Fruit fly (Drosophila melanogaster) whole organism, prepupa: ENCODE measurements around the gene Nplp3.

Experiments
- Blimp-1 ChIP-seq: fragments of 200-800 bp; sonication (Bioruptor generic); optimal IDR thresholded peaks from 3 replicates; lab custom pipeline; 2017; ENCODE audit warnings: missing biosample characterization, missing genetic modification characterization, mild to moderate bottlenecking, moderate library complexity, missing genetic modification reagents
- CG10669 ChIP-seq: fragments of 200-800 bp; sonication (Bioruptor generic); optimal IDR thresholded peaks from 3 replicates; lab custom pipeline; 2018; ENCODE audit warnings: missing biosample characterization, mild to moderate bottlenecking, missing genetic modification characterization, moderate library complexity
- CG11294 ChIP-seq: fragments of 200-800 bp; sonication (Bioruptor generic); IDR thresholded peaks from 2 replicates; pipeline ENCODE4 v1.3.6; 2022; ENCODE audit warnings: missing biosample characterization, missing genetic modification characterization
- CG11762 ChIP-seq: fragments of 200-800 bp; sonication (Bioruptor generic); optimal IDR thresholded peaks from 3 replicates; lab custom pipeline; 2016; ENCODE audit warnings: missing biosample characterization, missing genetic modification characterization; ENCODE audit not compliant: insufficient read depth
- CG11902 ChIP-seq: fragments of 200-800 bp; sonication (Bioruptor generic); optimal IDR thresholded peaks from 3 replicates; lab custom pipeline; 2016; ENCODE audit warnings: missing biosample characterization, missing genetic modification characterization
- CG15336 ChIP-seq: fragments of 200-800 bp; sonication (Bioruptor generic); IDR thresholded peaks from 2 replicates; pipeline ENCODE4 v1.3.6; 2022; ENCODE audit warnings: missing biosample characterization, missing genetic modification characterization
- CG16779 ChIP-seq: fragments of 200-800 bp; sonication (Bioruptor generic); optimal IDR thresholded peaks from 3 replicates; lab custom pipeline; 2017; ENCODE audit warnings: missing biosample characterization, mild to moderate bottlenecking, missing genetic modification characterization
- CG3032 ChIP-seq: fragments of 200-800 bp; optimal IDR thresholded peaks from 2 replicates; lab custom pipeline; 2019; ENCODE audit warnings: missing biosample characterization, mild to moderate bottlenecking, missing genetic modification characterization, moderate library complexity
- CG31627 ChIP-seq: fragments of 200-800 bp; sonication (Bioruptor generic); optimal IDR thresholded peaks from 3 replicates; lab custom pipeline; 2016; ENCODE audit warnings: missing biosample characterization, missing genetic modification characterization
- CG32006 ChIP-seq: fragments of 200-800 bp; sonication (Bioruptor generic); optimal IDR thresholded peaks from 3 replicates; lab custom pipeline; 2017; ENCODE audit warnings: missing biosample characterization, mild to moderate bottlenecking, missing genetic modification characterization
- CG3919 ChIP-seq: fragments of 200-800 bp; sonication (Bioruptor generic); optimal IDR thresholded peaks from 3 replicates; lab custom pipeline; 2016; ENCODE audit warnings: missing biosample characterization, missing genetic modification characterization
- CG4318 ChIP-seq: fragments of 200-800 bp; sonication (Bioruptor generic); optimal IDR thresholded peaks from 3 replicates; lab custom pipeline; 2017; ENCODE audit warnings: missing biosample characterization, mild to moderate bottlenecking, missing genetic modification characterization
- CG6163 ChIP-seq: fragments of 200-800 bp; sonication (Bioruptor generic); IDR thresholded peaks from 3 replicates; pipeline ENCODE4 v1.3.6; 2022; ENCODE audit warnings: missing biosample characterization, missing genetic modification characterization
- CG6276 ChIP-seq: fragments of 200-800 bp; sonication (Bioruptor generic); optimal IDR thresholded peaks from 2 replicates; lab custom pipeline; 2017; ENCODE audit warnings: missing biosample characterization, mild to moderate bottlenecking, missing genetic modification characterization
- CG6792 ChIP-seq: fragments of 200-800 bp; sonication (Bioruptor generic); optimal IDR thresholded peaks from 3 replicates; lab custom pipeline; 2016; ENCODE audit warnings: missing biosample characterization, missing genetic modification characterization
- CG6808 ChIP-seq: fragments of 200-800 bp; sonication (Bioruptor generic); optimal IDR thresholded peaks from 3 replicates; lab custom pipeline; 2017; ENCODE audit warnings: missing biosample characterization, missing genetic modification characterization, mild to moderate bottlenecking, moderate library complexity, missing genetic modification reagents
- CG6854 ChIP-seq: fragments of 200-800 bp; sonication (Bioruptor generic); optimal IDR thresholded peaks from 2 replicates; lab custom pipeline; 2017; ENCODE audit warnings: missing biosample characterization, mild to moderate bottlenecking, missing genetic modification characterization
- CG7368 ChIP-seq: fragments of 200-800 bp; sonication (Bioruptor generic); optimal IDR thresholded peaks from 3 replicates; lab custom pipeline; 2016; ENCODE audit warnings: missing biosample characterization, missing genetic modification characterization
- CG8119 ChIP-seq: fragments of 200-800 bp; sonication (Bioruptor generic); IDR thresholded peaks from 3 replicates; pipeline ENCODE4 v1.3.6; 2022; ENCODE audit warnings: missing biosample characterization, missing genetic modification characterization
- CG8319 ChIP-seq: fragments of 200-800 bp; sonication (Bioruptor generic); optimal IDR thresholded peaks from 3 replicates; lab custom pipeline; 2016; ENCODE audit warnings: missing biosample characterization, missing genetic modification characterization
- CG8632 ChIP-seq: fragments of 200-800 bp; sonication (Bioruptor generic); optimal IDR thresholded peaks from 3 replicates; lab custom pipeline; 2016; ENCODE audit warnings: missing biosample characterization, missing genetic modification characterization
- CG9139 ChIP-seq: fragments of 200-800 bp; sonication (Bioruptor generic); optimal IDR thresholded peaks from 3 replicates; lab custom pipeline; 2017; ENCODE audit warnings: missing biosample characterization, mild to moderate bottlenecking, missing genetic modification characterization
- Eip78C ChIP-seq: fragments of 200-800 bp; sonication (Bioruptor generic); peaks from one replicate; lab custom pipeline; 2016; ENCODE audit warnings: missing biosample characterization, missing genetic modification characterization
- Eip93F ChIP-seq: fragments of 200-800 bp; sonication (Bioruptor generic); optimal IDR thresholded peaks from 2 replicates; lab custom pipeline; 2016; ENCODE audit warnings: missing biosample characterization, mild to moderate bottlenecking, missing genetic modification characterization
- Ets96B ChIP-seq: fragments of 200-800 bp; optimal IDR thresholded peaks from 2 replicates; lab custom pipeline; 2019; ENCODE audit warnings: missing biosample characterization, mild to moderate bottlenecking, missing genetic modification characterization, moderate library complexity
- Gug ChIP-seq: fragments of 200-800 bp; sonication (Bioruptor generic); IDR thresholded peaks from 2 replicates; pipeline ENCODE4 v1.3.6; 2022; ENCODE audit warnings: missing biosample characterization, missing genetic modification characterization
- Hr38 ChIP-seq: sonication (Bioruptor generic); optimal IDR thresholded peaks from 2 replicates; lab custom pipeline; 2016; ENCODE audit warnings: missing biosample characterization, missing genetic modification characterization
- Hr4 ChIP-seq: fragments of 200-800 bp; sonication (Bioruptor generic); optimal IDR thresholded peaks from 3 replicates; lab custom pipeline; 2016; ENCODE audit warnings: missing biosample characterization, missing genetic modification characterization
- Lpt ChIP-seq: fragments of 200-800 bp; sonication (Bioruptor generic); optimal IDR thresholded peaks from 3 replicates; lab custom pipeline; 2016; ENCODE audit warnings: missing biosample characterization, missing genetic modification characterization
- Met ChIP-seq: fragments of 200-800 bp; sonication (Bioruptor generic); optimal IDR thresholded peaks from 3 replicates; lab custom pipeline; 2016; ENCODE audit warnings: missing biosample characterization, missing genetic modification characterization
- OdsH ChIP-seq: fragments of 200-800 bp; sonication (Bioruptor generic); optimal IDR thresholded peaks from 3 replicates; lab custom pipeline; 2016; ENCODE audit warnings: missing biosample characterization, missing genetic modification characterization
- Smox ChIP-seq: fragments of 200-800 bp; sonication (Bioruptor generic); optimal IDR thresholded peaks from 3 replicates; lab custom pipeline; 2016; ENCODE audit warnings: missing biosample characterization, missing genetic modification characterization
- Sox102F ChIP-seq: fragments of 200-800 bp; sonication (Bioruptor generic); optimal IDR thresholded peaks from 2 replicates; lab custom pipeline; 2016; ENCODE audit warnings: missing biosample characterization, mild to moderate bottlenecking, missing genetic modification characterization
- achi ChIP-seq: fragments of 200-800 bp; sonication (Bioruptor generic); optimal IDR thresholded peaks from 3 replicates; lab custom pipeline; 2016; ENCODE audit warnings: missing biosample characterization, missing genetic modification characterization
- acj6 ChIP-seq: fragments of 200-800 bp; sonication (Bioruptor generic); optimal IDR thresholded peaks from 3 replicates; lab custom pipeline; 2016; ENCODE audit warnings: missing biosample characterization, missing genetic modification characterization
- cyc ChIP-seq: fragments of 200-800 bp; sonication (Bioruptor generic); optimal IDR thresholded peaks from 3 replicates; lab custom pipeline; 2016; ENCODE audit warnings: missing biosample characterization, missing genetic modification characterization
- dsx ChIP-seq: fragments of 200-800 bp; optimal IDR thresholded peaks from 3 replicates; lab custom pipeline; 2019; ENCODE audit warnings: missing biosample characterization, mild to moderate bottlenecking, missing genetic modification characterization, moderate library complexity; ENCODE audit not compliant: poor library complexity, severe bottlenecking
- eg ChIP-seq: fragments of 200-800 bp; sonication (Bioruptor generic); IDR thresholded peaks from 3 replicates; pipeline ENCODE4 v1.3.6; 2022; ENCODE audit warnings: missing biosample characterization, missing genetic modification characterization
- esn ChIP-seq: fragments of 200-800 bp; sonication (Bioruptor generic); optimal IDR thresholded peaks from 2 replicates; lab custom pipeline; 2016; ENCODE audit warnings: missing biosample characterization, mild to moderate bottlenecking, missing genetic modification characterization, moderate library complexity
- fd59A ChIP-seq: fragments of 200-800 bp; sonication (Bioruptor generic); optimal IDR thresholded peaks from 2 replicates; lab custom pipeline; 2017; ENCODE audit warnings: missing biosample characterization, mild to moderate bottlenecking, missing genetic modification characterization, missing genetic modification reagents
- fd85E ChIP-seq: fragments of 200-800 bp; sonication (Bioruptor generic); optimal IDR thresholded peaks from 3 replicates; lab custom pipeline; 2016; ENCODE audit warnings: missing biosample characterization, missing genetic modification characterization
- fkh ChIP-seq: fragments of 200-800 bp; sonication (Bioruptor generic); optimal IDR thresholded peaks from 3 replicates; lab custom pipeline; 2017; ENCODE audit warnings: missing biosample characterization, mild to moderate bottlenecking, missing genetic modification characterization, moderate library complexity
- lz ChIP-seq: fragments of 200-800 bp; sonication (Bioruptor generic); optimal IDR thresholded peaks from 3 replicates; lab custom pipeline; 2016; ENCODE audit warnings: missing biosample characterization, missing genetic modification characterization
- net ChIP-seq: fragments of 200-800 bp; sonication (Bioruptor generic); optimal IDR thresholded peaks from 3 replicates; lab custom pipeline; 2016; ENCODE audit warnings: missing biosample characterization, missing genetic modification characterization
- pdm3 ChIP-seq: fragments of 200-800 bp; sonication (Bioruptor generic); optimal IDR thresholded peaks from 3 replicates; lab custom pipeline; 2016; ENCODE audit warnings: missing biosample characterization, missing genetic modification characterization
- salr ChIP-seq, 2 experiments: fragments of 200-800 bp; sonication (Bioruptor generic); optimal IDR thresholded peaks; 3 replicates each; lab custom pipeline; 2016 to 2018; ENCODE audit warnings: missing biosample characterization in 2 of 2, missing genetic modification characterization in 2 of 2, mild to moderate bottlenecking in 1 of 2
- ss ChIP-seq, 2 experiments: fragments of 200-800 bp; sonication (Bioruptor generic); optimal IDR thresholded peaks; 2 replicates in 1 of 2; 3 replicates in 1 of 2; lab custom pipeline; 2017 to 2018; ENCODE audit warnings: mild to moderate bottlenecking in 2 of 2, missing biosample characterization in 2 of 2, missing genetic modification characterization in 2 of 2, moderate library complexity in 1 of 2
- svp ChIP-seq: fragments of 200-800 bp; sonication (Bioruptor generic); peaks from one replicate; lab custom pipeline; 2016; ENCODE audit warnings: missing biosample characterization, missing genetic modification characterization
- topi ChIP-seq: fragments of 200-800 bp; sonication (Bioruptor generic); optimal IDR thresholded peaks from 3 replicates; lab custom pipeline; 2016; ENCODE audit warnings: missing biosample characterization, missing genetic modification characterization

Nplp3 gene

DNA sequence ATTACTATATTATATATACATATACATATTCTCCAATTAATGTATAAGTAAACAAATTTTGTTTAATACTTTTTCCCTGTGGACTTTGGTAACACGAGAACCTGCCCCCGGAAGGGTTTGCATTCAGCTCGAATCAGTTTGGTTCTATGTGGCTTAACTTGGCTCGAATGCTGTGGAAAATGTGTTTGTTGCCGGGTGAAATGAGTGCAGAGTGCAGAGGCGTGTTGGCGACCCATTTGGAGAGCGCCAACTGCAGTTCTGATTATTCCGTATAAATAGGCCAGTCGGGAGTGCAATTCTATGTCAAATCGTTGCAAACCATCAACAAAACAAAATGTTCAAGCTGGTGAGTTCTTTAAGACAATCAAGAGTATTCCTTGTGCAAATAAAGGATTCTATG is at the start of gene Nplp3:
TSS of gene Nplp3 (plus strand) at position 301 of the 400 bp plus-strand sequence.
- no peak for TF ChIP-seq CG11294 (GFP tag; lab: Robert Waterston, UW)
- no peak for TF ChIP-seq OdsH (GFP tag; lab: Kevin White, UChicago)
- TF ChIP-seq Gug (GFP tag; lab: Robert Waterston, UW) = no peak
- no peak for TF ChIP-seq CG15336 (GFP tag; lab: Robert Waterston, UW)
- TF ChIP-seq CG3919 = no peak

DNA sequence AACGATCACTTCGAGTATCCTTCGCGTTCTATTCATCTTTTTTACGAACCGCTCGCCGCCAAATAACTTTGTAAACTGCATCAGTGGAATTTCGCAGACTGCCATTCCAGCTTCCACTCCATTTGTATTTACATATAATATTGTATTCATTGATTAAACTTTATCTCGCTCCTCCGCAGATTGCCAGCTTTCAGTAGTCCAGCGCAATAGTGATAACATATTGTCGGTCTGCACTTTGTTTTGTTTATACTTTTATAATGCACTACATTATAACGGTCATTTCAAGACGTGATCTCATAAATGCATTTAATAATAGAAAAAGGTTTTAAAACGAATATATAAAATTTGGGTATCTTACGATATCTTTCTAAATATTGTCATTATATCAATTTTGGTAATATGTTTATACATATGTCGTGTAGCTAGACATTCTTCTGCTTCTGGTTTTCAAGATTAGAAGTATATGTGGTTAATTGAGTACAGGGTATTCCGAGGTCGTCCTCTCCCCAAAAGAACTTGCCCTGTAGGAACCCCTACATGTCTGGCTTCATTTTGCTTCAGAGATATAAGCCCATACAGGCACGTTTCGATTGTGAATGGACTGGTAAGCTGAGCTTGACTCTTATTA is 49.6 kb upstream of the Nplp3 start, which contains the start of gene CG4950:
TSS of gene CG4950 (minus strand) at position 51 of the 628 bp plus-strand sequence.
- no peak for TF ChIP-seq CG11902 (GFP tag; lab: Kevin White, UChicago)
- peak; percentile 52 for TF ChIP-seq dsx (GFP tag; lab: Kevin White, UChicago)
- peak; percentile 30 for TF ChIP-seq CG8632 (GFP tag; lab: Kevin White, UChicago)
- TF ChIP-seq achi (GFP tag; lab: Kevin White, UChicago) = peak; percentile 31
- TF ChIP-seq Lpt (GFP tag; lab: Kevin White, UChicago) = no peak
- peak; percentile 74 for TF ChIP-seq svp (GFP tag; lab: Kevin White, UChicago)
- TF ChIP-seq CG16779 (tag; lab: Kevin White, UChicago) = peak; percentile 15
- TF ChIP-seq net (GFP tag; lab: Kevin White, UChicago) = peak; percentile 1
- no peak for TF ChIP-seq CG11762 (GFP tag; lab: Kevin White, UChicago)
- peak; percentile 33 for TF ChIP-seq fd59A
- TF ChIP-seq CG32006 (GFP tag; lab: Kevin White, UChicago) = peak; percentile 49
- no peak for TF ChIP-seq CG4318 (GFP tag; lab: Kevin White, UChicago)
- peak; percentile 20; the same call in 1 of the 3 replicates for TF ChIP-seq CG8119 (GFP tag; lab: Robert Waterston, UW)
- TF ChIP-seq eg (GFP tag; lab: Robert Waterston, UW) = no peak
- TF ChIP-seq Hr4 (GFP tag; lab: Kevin White, UChicago) = peak; percentile 18
- TF ChIP-seq salr (GFP tag; optimal IDR thresholded peaks at IDR 0.05; lab: Kevin White, UChicago) = no peak
- peak; percentile 11 for TF ChIP-seq Smox (GFP tag; lab: Kevin White, UChicago)
- TF ChIP-seq fkh (GFP tag; lab: Kevin White, UChicago) = no peak
- peak; percentile 26 for TF ChIP-seq CG6792 (GFP tag; lab: Kevin White, UChicago)
- peak; percentile 18 to 61 for TF ChIP-seq ss (GFP tag; optimal IDR thresholded peaks at IDR 0.05; lab: Kevin White, UChicago)
- no peak for TF ChIP-seq CG11294 (GFP tag; lab: Robert Waterston, UW)
- 0 out of 3 replicates have a peak, but pooled peaks have one; percentile 20 for TF ChIP-seq CG6163 (GFP tag; lab: Robert Waterston, UW)
- peak; percentile 56 for TF ChIP-seq CG10669 (GFP tag; lab: Kevin White, UChicago)
- peak; percentile 8 for TF ChIP-seq acj6
- no peak for TF ChIP-seq CG6854 (GFP tag; lab: Kevin White, UChicago)
- no peak for TF ChIP-seq fd85E
- no peak for TF ChIP-seq CG8319
- peak; percentile 2 for TF ChIP-seq CG9139 (GFP tag; lab: Kevin White, UChicago)
- peak; percentile 59 for TF ChIP-seq Ets96B (tag; lab: Kevin White, UChicago)
- TF ChIP-seq Sox102F (GFP tag; lab: Kevin White, UChicago) = no peak
- TF ChIP-seq Blimp-1 (GFP tag; lab: Kevin White, UChicago) = no peak
- peak; percentile 69 for TF ChIP-seq CG3032
- TF ChIP-seq pdm3 (GFP tag; lab: Kevin White, UChicago) = peak; percentile 47
- no peak for TF ChIP-seq cyc (GFP tag; lab: Kevin White, UChicago)
- TF ChIP-seq esn (GFP tag; lab: Kevin White, UChicago) = no peak
- peak; percentile 34 for TF ChIP-seq OdsH (GFP tag; lab: Kevin White, UChicago)
- TF ChIP-seq CG6276 (GFP tag; lab: Kevin White, UChicago) = peak; percentile 25
- peak; percentile 41 for TF ChIP-seq CG6808 (GFP tag; lab: Kevin White, UChicago)
- TF ChIP-seq CG15336 (GFP tag; lab: Robert Waterston, UW) = 0 out of 2 replicates have a peak, but pooled peaks have one; percentile 22
- peak; percentile 87 for TF ChIP-seq Eip78C (GFP tag; lab: Kevin White, UChicago)
- TF ChIP-seq Hr38 (GFP tag; lab: Kevin White, UChicago) = no peak
- TF ChIP-seq CG31627 (GFP tag; lab: Kevin White, UChicago) = peak; percentile 8
- peak; percentile 27 for TF ChIP-seq topi
- TF ChIP-seq lz = peak; percentile 19
- peak; percentile 33 for TF ChIP-seq Met
- no peak for TF ChIP-seq Eip93F (GFP tag; lab: Kevin White, UChicago)
- no peak for TF ChIP-seq CG7368
